Fruit fly (Drosophila melanogaster): ENCODE results near the gene lmgB.

dm6 chr2L:8538449-8539050 lies 10.1 kb upstream of the lmgB start:
- TF ChIP-seq CG9948 (tag; optimal IDR thresholded peaks at IDR 0.05) (no peak), D1 (tag; optimal IDR thresholded peaks at IDR 0.05) (no peak), Pif1B (GFP tag; optimal IDR thresholded peaks at IDR 0.05) (no peak), fd96Ca (GFP tag; IDR thresholded peaks at IDR 0.05) (no peak), EcR (GFP tag; optimal IDR thresholded peaks at IDR 0.05) (no peak), Pif1A (GFP tag; optimal IDR thresholded peaks at IDR 0.05) (no peak), gl (tag; optimal IDR thresholded peaks at IDR 0.05) (no peak), Snoo (tag; optimal IDR thresholded peaks at IDR 0.05) (no peak), CG15710 (tag; optimal IDR thresholded peaks at IDR 0.05) (no peak), CG34367 (tag; optimal IDR thresholded peaks at IDR 0.05) (no peak)

All from whole organism, pupa.